Fruit fly (Drosophila melanogaster) whole organism, adult: ENCODE results near the gene Nhe2.
A peak's percentile ranks its signal among the peaks of the same experiment; 100 is the strongest.

Source experiments
- CG11617 ChIP-seq: fragments of 200-800 bp; sonication (Bioruptor generic); optimal IDR thresholded peaks from 2 replicates; lab custom pipeline; 2017; ENCODE audit warnings: mild to moderate bottlenecking, missing biosample characterization, missing genetic modification reagents, missing genetic modification characterization
- CG1620 ChIP-seq: fragments of 200-800 bp; sonication (Bioruptor generic); optimal IDR thresholded peaks from 2 replicates; lab custom pipeline; 2016; ENCODE audit warnings: missing biosample characterization, missing genetic modification characterization
- Clk ChIP-seq: fragments of 200-800 bp; sonication (Bioruptor generic); optimal IDR thresholded peaks from 2 replicates; lab custom pipeline; 2017; ENCODE audit warnings: missing biosample characterization, missing genetic modification characterization
- Mnt ChIP-seq: fragments of 200-800 bp; sonication (Bioruptor generic); optimal IDR thresholded peaks from 2 replicates; lab custom pipeline; 2016; ENCODE audit warnings: missing biosample characterization, mild to moderate bottlenecking, missing genetic modification characterization
- bab1 ChIP-seq: fragments of 200-800 bp; sonication (Bioruptor generic); optimal IDR thresholded peaks from 3 replicates; lab custom pipeline; 2019; ENCODE audit warnings: missing biosample characterization, mild to moderate bottlenecking, missing genetic modification characterization, moderate library complexity
- cnc ChIP-seq, 2 experiments: fragments of >200 bp; optimal IDR thresholded peaks; 2 replicates each; lab custom pipeline; 2017
- kay ChIP-seq: fragments of 200-800 bp; sonication (Bioruptor generic); peaks from one replicate; lab custom pipeline; 2016; ENCODE audit warnings: missing biosample characterization, missing genetic modification characterization, borderline replicate concordance
- ovo ChIP-seq: fragments of 200-800 bp; sonication (Bioruptor generic); optimal IDR thresholded peaks from 2 replicates; lab custom pipeline; 2016; ENCODE audit warnings: missing biosample characterization, missing genetic modification characterization
- tj ChIP-seq: fragments of 200-800 bp; sonication (Bioruptor generic); optimal IDR thresholded peaks from 3 replicates; lab custom pipeline; 2017; ENCODE audit warnings: missing biosample characterization, mild to moderate bottlenecking, missing genetic modification characterization, moderate library complexity
- toe ChIP-seq: fragments of 200-800 bp; sonication (Bioruptor generic); optimal IDR thresholded peaks from 2 replicates; lab custom pipeline; 2016; ENCODE audit warnings: missing biosample characterization, missing genetic modification characterization

dm6 chr2L:21142501-21142849 is 38.1 kb downstream of the Nhe2 start:
- TF ChIP-seq toe, result no peak
- TF ChIP-seq Mnt (GFP tag; lab: Kevin White, UChicago), result no peak
- no peak for TF ChIP-seq cnc (optimal IDR thresholded peaks at IDR 0.05; lab: Kevin White, UChicago)
- peak; percentile 63 for TF ChIP-seq tj (GFP tag; lab: Kevin White, UChicago)
- TF ChIP-seq CG11617 (GFP tag; lab: Kevin White, UChicago), result no peak
- TF ChIP-seq bab1, result no peak
- TF ChIP-seq kay (GFP tag; lab: Kevin White, UChicago), result peak; percentile 80
- TF ChIP-seq ovo (GFP tag; lab: Kevin White, UChicago), result no peak
- TF ChIP-seq Clk, result no peak
- no peak for TF ChIP-seq CG1620 (GFP tag; lab: Kevin White, UChicago)
